Worm (Caenorhabditis elegans) whole organism, young adult: ENCODE data around the gene tre-3.
A peak's percentile ranks its signal among the peaks of the same experiment; 100 is the strongest.

Source experiments
- B0035.1 ChIP-seq: sonication (generic microtip); optimal IDR thresholded peaks from 2 replicates; lab custom pipeline; 2016; ENCODE audit warnings: missing genetic modification characterization, mild to moderate bottlenecking, missing compliant biosample characterization, missing genotype, missing genetic modification reagents
- B0336.3 ChIP-seq: fragments of 200-800 bp; sonication (Bioruptor generic); IDR thresholded peaks from 2 replicates; pipeline ENCODE4 v1.3.6; 2022; ENCODE audit warnings: missing genetic modification characterization, missing compliant biosample characterization
- C06A6.2 ChIP-seq: fragments of 200-800 bp; sonication (Bioruptor generic); conservative IDR thresholded peaks from 2 replicates; pipeline ENCODE4 v1.3.6; 2022; ENCODE audit warnings: missing genetic modification characterization, missing compliant biosample characterization
- F10E7.11 ChIP-seq: sonication (generic microtip); optimal IDR thresholded peaks from 2 replicates; lab custom pipeline; 2017; ENCODE audit warnings: mild to moderate bottlenecking, missing genetic modification characterization, moderate library complexity, missing compliant biosample characterization
- F22D6.2 ChIP-seq: sonication (generic microtip); optimal IDR thresholded peaks from 2 replicates; lab custom pipeline; 2016; ENCODE audit warnings: mild to moderate bottlenecking, missing genetic modification characterization, missing compliant biosample characterization
- F23B12.7 ChIP-seq: sonication (generic microtip); optimal IDR thresholded peaks from 2 replicates; lab custom pipeline; 2017; ENCODE audit warnings: missing genetic modification characterization, mild to moderate bottlenecking, missing compliant biosample characterization, antibody characterized with exemption, moderate library complexity; ENCODE audit not compliant: insufficient read depth
- F39B2.1 ChIP-seq: fragments of 200-800 bp; sonication (Bioruptor generic); IDR thresholded peaks from 2 replicates; pipeline ENCODE4 v1.3.6; 2022; ENCODE audit warnings: missing genetic modification reagents, missing genetic modification characterization, missing compliant biosample characterization
- F57A8.1 ChIP-seq: fragments of 200-800 bp; sonication (Bioruptor generic); optimal IDR thresholded peaks from 2 replicates; lab custom pipeline; 2018; ENCODE audit warnings: mild to moderate bottlenecking, missing genetic modification characterization, moderate library complexity, missing compliant biosample characterization
- K12H6.12 ChIP-seq: fragments of 200-800 bp; sonication (Bioruptor generic); optimal IDR thresholded peaks from 2 replicates; lab custom pipeline; 2018; ENCODE audit warnings: mild to moderate bottlenecking, missing genetic modification characterization, missing compliant biosample characterization
- T07F8.4 ChIP-seq: sonication (generic microtip); optimal IDR thresholded peaks from 2 replicates; lab custom pipeline; 2016; ENCODE audit warnings: mild to moderate bottlenecking, missing genetic modification characterization, moderate library complexity, missing compliant biosample characterization
- Y56A3A.18 ChIP-seq: fragments of 200-800 bp; sonication (Bioruptor generic); IDR thresholded peaks from 2 replicates; pipeline ENCODE4 v1.3.6; 2022; ENCODE audit warnings: missing genetic modification reagents, missing genetic modification characterization, missing compliant biosample characterization
- Y79H2A.3 ChIP-seq: fragments of 200-800 bp; sonication (Bioruptor generic); conservative IDR thresholded peaks from 2 replicates; pipeline ENCODE4 v1.3.6; 2022; ENCODE audit warnings: missing genetic modification reagents, missing genetic modification characterization, missing compliant biosample characterization
- ama-1 ChIP-seq, 3 experiments: fragments of 150-350 bp in 1 of 3; sonication (generic microtip) in 2 of 3; optimal IDR thresholded peaks; 2 replicates each; lab custom pipeline; 2014 to 2018; ENCODE audit warnings: missing biosample characterization in 2 of 3, missing genetic modification characterization in 2 of 3, missing genetic modification reagents in 2 of 3
- aptf-2 ChIP-seq: fragments of 200-800 bp; sonication (Bioruptor generic); conservative IDR thresholded peaks from 2 replicates; pipeline ENCODE4 v1.3.6; 2022; ENCODE audit warnings: missing genetic modification reagents, missing genetic modification characterization, missing compliant biosample characterization
- aptf-3 ChIP-seq: fragments of 200-800 bp; sonication (Bioruptor generic); IDR thresholded peaks from 2 replicates; pipeline ENCODE4 v1.3.6; 2022; ENCODE audit warnings: missing genetic modification characterization, missing compliant biosample characterization
- attf-3 ChIP-seq: fragments of 200-800 bp; sonication (Bioruptor generic); conservative IDR thresholded peaks from 2 replicates; pipeline ENCODE4 v1.3.6; 2022; ENCODE audit warnings: missing genetic modification reagents, missing genetic modification characterization, missing compliant biosample characterization
- bed-1 ChIP-seq: fragments of 200-800 bp; sonication (Bioruptor generic); IDR thresholded peaks from 2 replicates; pipeline ENCODE4 v1.3.6; 2022; ENCODE audit warnings: missing genetic modification reagents, missing genetic modification characterization, missing compliant biosample characterization
- ceh-58 ChIP-seq: fragments of 200-800 bp; sonication (Bioruptor generic); IDR thresholded peaks from 2 replicates; pipeline ENCODE4 v1.3.6; 2022; ENCODE audit warnings: missing genetic modification characterization, missing compliant biosample characterization
- die-1 ChIP-seq: sonication (generic microtip); optimal IDR thresholded peaks from 2 replicates; lab custom pipeline; 2016; ENCODE audit warnings: missing genotype, mild to moderate bottlenecking, missing genetic modification characterization, missing compliant biosample characterization
- efl-1 ChIP-seq: fragments of 150-350 bp; optimal IDR thresholded peaks from 2 replicates; lab custom pipeline; 2014; ENCODE audit warnings: missing biosample characterization, missing genetic modification reagents, missing genetic modification characterization
- egl-18 ChIP-seq: fragments of 200-800 bp; sonication (Bioruptor generic); IDR thresholded peaks from 2 replicates; pipeline ENCODE4 v1.3.6; 2022; ENCODE audit warnings: missing genetic modification reagents, missing genetic modification characterization, missing compliant biosample characterization
- egrh-3 ChIP-seq: fragments of 200-800 bp; sonication (Bioruptor generic); IDR thresholded peaks from 2 replicates; pipeline ENCODE4 v1.3.6; 2022; ENCODE audit warnings: missing genetic modification reagents, missing genetic modification characterization, missing compliant biosample characterization
- ekl-4 ChIP-seq: fragments of 200-800 bp; sonication (Bioruptor generic); IDR thresholded peaks from 2 replicates; pipeline ENCODE4 v1.3.6; 2022; ENCODE audit warnings: missing genetic modification reagents, missing genetic modification characterization, missing compliant biosample characterization
- hmg-20 ChIP-seq: fragments of 200-800 bp; sonication (Bioruptor generic); IDR thresholded peaks from 2 replicates; pipeline ENCODE4 v1.3.6; 2022; ENCODE audit warnings: missing genetic modification reagents, missing genetic modification characterization, missing compliant biosample characterization
- hrde-1 ChIP-seq: sonication (generic microtip); optimal IDR thresholded peaks from 2 replicates; lab custom pipeline; 2016; ENCODE audit warnings: missing genetic modification characterization, mild to moderate bottlenecking, missing compliant biosample characterization, moderate library complexity, missing genotype, missing genetic modification reagents, borderline replicate concordance
- let-526 ChIP-seq: fragments of 200-800 bp; sonication (Bioruptor generic); IDR thresholded peaks from 2 replicates; pipeline ENCODE4 v1.3.6; 2022; ENCODE audit warnings: missing genetic modification reagents, missing genetic modification characterization, missing compliant biosample characterization
- lin-26 ChIP-seq: fragments of 200-800 bp; sonication (Bioruptor generic); IDR thresholded peaks from 2 replicates; pipeline ENCODE4 v1.3.6; 2022; ENCODE audit warnings: missing genetic modification reagents, missing genetic modification characterization, missing compliant biosample characterization
- lin-54 ChIP-seq: fragments of 200-800 bp; sonication (Bioruptor generic); optimal IDR thresholded peaks from 2 replicates; lab custom pipeline; 2018; ENCODE audit warnings: mild to moderate bottlenecking, missing genetic modification characterization, missing compliant biosample characterization
- lsl-1 ChIP-seq: fragments of 200-800 bp; sonication (Bioruptor generic); optimal IDR thresholded peaks from 2 replicates; lab custom pipeline; 2018; ENCODE audit warnings: mild to moderate bottlenecking, missing genetic modification characterization, moderate library complexity, missing compliant biosample characterization
- lsy-27 ChIP-seq: sonication (generic microtip); optimal IDR thresholded peaks from 2 replicates; lab custom pipeline; 2017; ENCODE audit warnings: missing genetic modification characterization, mild to moderate bottlenecking, missing compliant biosample characterization, antibody characterized with exemption, missing genotype, borderline replicate concordance; ENCODE audit not compliant: insufficient read depth
- madf-8 ChIP-seq: fragments of 200-800 bp; sonication (Bioruptor generic); conservative IDR thresholded peaks from 2 replicates; pipeline ENCODE4 v1.3.6; 2022; ENCODE audit warnings: missing genetic modification reagents, missing genetic modification characterization, missing compliant biosample characterization
- mxl-1 ChIP-seq: sonication (generic microtip); optimal IDR thresholded peaks from 2 replicates; lab custom pipeline; 2016; ENCODE audit warnings: missing genetic modification characterization, missing compliant biosample characterization
- nhr-179 ChIP-seq: sonication (generic microtip); optimal IDR thresholded peaks from 2 replicates; lab custom pipeline; 2016; ENCODE audit warnings: mild to moderate bottlenecking, missing genetic modification characterization, missing compliant biosample characterization
- nhr-80 ChIP-seq: sonication (generic microtip); optimal IDR thresholded peaks from 2 replicates; lab custom pipeline; 2016; ENCODE audit warnings: missing genetic modification characterization, missing compliant biosample characterization
- rcor-1 ChIP-seq: fragments of 200-800 bp; sonication (Bioruptor generic); IDR thresholded peaks from 2 replicates; pipeline ENCODE4 v1.3.6; 2022; ENCODE audit warnings: missing genetic modification reagents, missing genetic modification characterization, missing compliant biosample characterization
- sdz-38 ChIP-seq: sonication (generic microtip); optimal IDR thresholded peaks from 2 replicates; lab custom pipeline; 2016; ENCODE audit warnings: missing genotype, missing genetic modification characterization, missing compliant biosample characterization
- sea-2 ChIP-seq: fragments of 200-800 bp; sonication (Bioruptor generic); IDR thresholded peaks from 2 replicates; pipeline ENCODE4 v1.3.6; 2022; ENCODE audit warnings: missing genetic modification characterization, missing compliant biosample characterization
- snpc-4 ChIP-seq, 5 experiments: fragments of 150-350 bp in 1 of 5; sonication (generic microtip) in 4 of 5; optimal IDR thresholded peaks; 2 replicates each; lab custom pipeline; 2014 to 2018; ENCODE audit warnings: missing genetic modification characterization in 5 of 5, missing biosample characterization in 3 of 5, antibody characterized with exemption in 2 of 5, mild to moderate bottlenecking in 2 of 5, missing compliant biosample characterization in 2 of 5, missing genotype in 2 of 5, moderate library complexity in 2 of 5, missing genetic modification reagents in 1 of 5
- sptf-2 ChIP-seq: fragments of 200-800 bp; sonication (Bioruptor generic); optimal IDR thresholded peaks from 2 replicates; lab custom pipeline; 2018; ENCODE audit warnings: mild to moderate bottlenecking, missing genetic modification characterization, missing compliant biosample characterization
- tbp1 ChIP-seq: fragments of 200-800 bp; sonication (Bioruptor generic); optimal IDR thresholded peaks from 2 replicates; lab custom pipeline; 2018; ENCODE audit warnings: mild to moderate bottlenecking, missing genetic modification characterization, missing compliant biosample characterization
- zfh-2 ChIP-seq: fragments of 200-800 bp; sonication (Bioruptor generic); conservative IDR thresholded peaks from 2 replicates; pipeline ENCODE4 v1.3.6; 2022; ENCODE audit warnings: missing genetic modification reagents, missing genetic modification characterization, missing compliant biosample characterization
- zim-3 ChIP-seq: sonication (generic microtip); optimal IDR thresholded peaks from 2 replicates; lab custom pipeline; 2017; ENCODE audit warnings: mild to moderate bottlenecking, missing genetic modification characterization, moderate library complexity, missing compliant biosample characterization
- ztf-18 ChIP-seq: sonication (generic microtip); optimal IDR thresholded peaks from 2 replicates; lab custom pipeline; 2016; ENCODE audit warnings: missing genotype, mild to moderate bottlenecking, missing genetic modification characterization, missing compliant biosample characterization
- ztf-22 ChIP-seq: fragments of 200-800 bp; sonication (Bioruptor generic); optimal IDR thresholded peaks from 2 replicates; lab custom pipeline; 2018; ENCODE audit warnings: mild to moderate bottlenecking, missing genetic modification characterization, moderate library complexity, missing compliant biosample characterization
- ztf-25 ChIP-seq: fragments of 200-800 bp; sonication (Bioruptor generic); IDR thresholded peaks from 2 replicates; pipeline ENCODE4 v1.3.6; 2022; ENCODE audit warnings: missing genetic modification reagents, missing genetic modification characterization, missing compliant biosample characterization
- ztf-28 ChIP-seq: fragments of 200-800 bp; sonication (Bioruptor generic); IDR thresholded peaks from 2 replicates; pipeline ENCODE4 v1.3.6; 2022; ENCODE audit warnings: missing genetic modification reagents, missing genetic modification characterization, missing compliant biosample characterization
- ztf-3 ChIP-seq: fragments of 200-800 bp; sonication (Bioruptor generic); optimal IDR thresholded peaks from 2 replicates; lab custom pipeline; 2018; ENCODE audit warnings: mild to moderate bottlenecking, missing genetic modification characterization, missing compliant biosample characterization

Gene tre-3

DNA sequence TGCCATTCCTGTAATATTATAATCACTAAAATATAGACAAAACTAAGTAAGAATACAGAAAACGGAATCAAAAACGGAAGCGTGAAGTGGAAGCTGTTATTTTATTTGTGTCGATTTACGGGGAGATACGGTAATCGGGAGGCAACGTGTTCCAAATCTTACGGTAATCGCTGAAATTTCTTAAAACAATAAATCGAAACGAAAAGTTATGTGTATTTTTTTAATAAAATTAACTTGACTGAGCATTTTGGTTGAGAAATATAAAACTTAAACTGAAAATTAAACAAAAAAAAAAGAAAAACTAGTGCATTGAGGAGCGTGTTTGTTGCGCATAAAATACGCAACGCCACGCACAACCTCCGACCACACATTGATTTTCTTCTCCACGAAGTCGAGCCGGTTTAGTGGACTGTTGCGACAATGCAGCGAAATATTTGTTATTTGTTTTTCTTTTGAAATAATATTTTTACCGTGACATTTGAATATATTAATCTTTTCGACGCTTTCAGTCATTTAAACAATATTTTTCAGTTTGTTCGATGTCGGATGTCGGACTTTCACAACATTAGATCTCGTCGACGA is 48.8 kb upstream of the tre-3 start, which contains the start of the genes F55A11.1 and syx-5 (continued):
- peak; percentile 65 for TF ChIP-seq K12H6.12 (tag; lab: Kevin White, UChicago)
- 0 out of 2 replicates have a peak, but pooled peaks have one; percentile 51 for TF ChIP-seq C06A6.2 (GFP tag; lab: Robert Waterston, UW)
- peak; percentile 40 for TF ChIP-seq ztf-3
- TF ChIP-seq T07F8.4 (tag; lab: Kevin White, UChicago), result no peak
- TF ChIP-seq let-526 (GFP tag; lab: Robert Waterston, UW), result no peak
- TF ChIP-seq rcor-1 (GFP tag; lab: Robert Waterston, UW), result peak; percentile 79
- TF ChIP-seq ztf-22 (GFP tag; lab: Kevin White, UChicago), result no peak
- TF ChIP-seq bed-1 (GFP tag; lab: Robert Waterston, UW), result no peak
- TF ChIP-seq hmg-20 (GFP tag; lab: Robert Waterston, UW), result peak; percentile 53; the same call in 1 of the 2 replicates
- TF ChIP-seq F23B12.7 (tag; lab: Kevin White, UChicago), result no peak
- peak; percentile 34 for TF ChIP-seq F22D6.2 (tag; lab: Kevin White, UChicago)
- no peak for TF ChIP-seq die-1
- no peak for TF ChIP-seq sptf-2 (GFP tag; lab: Kevin White, UChicago)
- TF ChIP-seq lsl-1 (GFP tag; lab: Kevin White, UChicago), result peak; percentile 97
- TF ChIP-seq madf-8 (GFP tag; lab: Robert Waterston, UW), result peak; percentile 34; the same call in 1 of the 2 replicates
- TF ChIP-seq ztf-28 (GFP tag; lab: Robert Waterston, UW), result no peak
- peak; percentile 58 for TF ChIP-seq tbp1 (GFP tag; lab: Kevin White, UChicago)
- no peak for TF ChIP-seq nhr-179 (tag; lab: Kevin White, UChicago)
- no peak for TF ChIP-seq zim-3 (tag; lab: Kevin White, UChicago)
- TF ChIP-seq sdz-38, result no peak
- no peak for TF ChIP-seq egl-18 (GFP tag; lab: Robert Waterston, UW)
- TF ChIP-seq Y56A3A.18, result 0 out of 2 replicates have a peak, but pooled peaks have one; percentile 71
- TF ChIP-seq hrde-1, result no peak
- peak; percentile 33 for TF ChIP-seq efl-1 (GFP tag; lab: Kevin White, UChicago)
- no peak for TF ChIP-seq attf-3 (GFP tag; lab: Robert Waterston, UW)
- peak; percentile 63 for TF ChIP-seq nhr-80 (tag; lab: Kevin White, UChicago)
- peak; percentile 7 for TF ChIP-seq B0035.1 (tag; lab: Kevin White, UChicago)
- TF ChIP-seq B0336.3 (GFP tag; lab: Robert Waterston, UW), result peak; percentile 71
- TF ChIP-seq lin-26 (GFP tag; lab: Robert Waterston, UW), result no peak
- TF ChIP-seq lsy-27 (tag; lab: Kevin White, UChicago), result no peak
- TF ChIP-seq ztf-25 (GFP tag; lab: Robert Waterston, UW), result no peak
- peak; percentile 70 for TF ChIP-seq lin-54 (GFP tag; lab: Kevin White, UChicago)
- peak; percentile 73; the same call in 1 of the 2 replicates for TF ChIP-seq ekl-4 (GFP tag; lab: Robert Waterston, UW)
- TF ChIP-seq zfh-2 (GFP tag; lab: Robert Waterston, UW), result no peak
- no peak for TF ChIP-seq sea-2 (GFP tag; lab: Robert Waterston, UW)
- no peak for TF ChIP-seq F39B2.1
- no peak for TF ChIP-seq aptf-3 (GFP tag; lab: Robert Waterston, UW)
- no peak for TF ChIP-seq ceh-58 (GFP tag; lab: Robert Waterston, UW)
- no peak for TF ChIP-seq F10E7.11 (tag; lab: Kevin White, UChicago)
- TF ChIP-seq snpc-4 (GFP tag; optimal IDR thresholded peaks at IDR 0.05; lab: Kevin White, UChicago), result no peak
- TF ChIP-seq snpc-4 (tag; optimal IDR thresholded peaks at IDR 0.05; lab: Kevin White, UChicago), result peak; percentile 2 to 82 (median 52)
- no peak for TF ChIP-seq F57A8.1
- TF ChIP-seq ama-1 (optimal IDR thresholded peaks at IDR 0.05; lab: Kevin White, UChicago), result no peak
- no peak for TF ChIP-seq ama-1 (GFP tag; optimal IDR thresholded peaks at IDR 0.05; lab: Kevin White, UChicago)
- no peak for TF ChIP-seq mxl-1 (tag; lab: Kevin White, UChicago)
- no peak for TF ChIP-seq egrh-3 (GFP tag; lab: Robert Waterston, UW)
- TF ChIP-seq ztf-18 (tag; lab: Kevin White, UChicago), result peak; percentile 45
- TF ChIP-seq Y79H2A.3 (GFP tag; lab: Robert Waterston, UW), result no peak
- no peak for TF ChIP-seq aptf-2 (GFP tag; lab: Robert Waterston, UW)
